Worm (Caenorhabditis elegans): ENCODE results near the gene R13H4.2.
A peak's percentile ranks its signal among the peaks of the same experiment; 100 is the strongest.

DNA sequence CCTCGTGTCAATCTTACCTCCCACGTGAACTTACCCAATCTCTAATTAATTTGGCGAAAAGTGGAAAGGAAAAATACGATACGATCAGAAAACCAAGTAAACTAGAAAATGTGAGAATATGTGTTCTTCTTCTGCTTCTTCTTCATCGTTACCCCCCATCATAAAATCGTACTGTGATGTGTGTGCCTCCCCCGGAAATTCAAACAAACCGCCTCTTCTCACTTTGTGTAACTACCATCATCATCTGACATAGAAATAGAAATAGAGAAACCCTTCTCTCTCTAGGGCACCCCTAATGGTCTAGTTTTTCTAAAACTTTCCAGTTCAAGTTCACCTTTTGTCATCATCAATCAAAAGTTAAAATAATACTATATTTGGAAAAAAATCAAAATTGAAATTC lies 21.6 kb downstream of the R13H4.2 start:
- TF ChIP-seq sea-2 (GFP tag; optimal IDR thresholded peaks at IDR 0.05) (no peak), nhr-11 (tag; optimal IDR thresholded peaks at IDR 0.05) (no peak), nhr-25 (tag; optimal IDR thresholded peaks at IDR 0.05) (peak; percentile 60), ceh-16 (tag; optimal IDR thresholded peaks at IDR 0.05) (no peak), nhr-76 (tag; optimal IDR thresholded peaks at IDR 0.05) (no peak), elt-1 (tag; optimal IDR thresholded peaks at IDR 0.05) (no peak), zag-1 (tag; optimal IDR thresholded peaks at IDR 0.05) (no peak)
